Worm (Caenorhabditis elegans) whole organism, L4 larva: ENCODE results near the gene T12A7.10.

Source experiments
- D1046.2 ChIP-seq: fragments of 200-800 bp; sonication (Bioruptor generic); IDR thresholded peaks from 2 replicates; pipeline ENCODE4 v1.3.6; 2022; ENCODE audit warnings: missing genetic modification characterization, missing compliant biosample characterization
- F10B5.3 ChIP-seq: sonication (generic microtip); optimal IDR thresholded peaks from 2 replicates; lab custom pipeline; 2016; ENCODE audit warnings: mild to moderate bottlenecking, missing genetic modification characterization, missing compliant biosample characterization
- F26F4.8 ChIP-seq: fragments of 200-800 bp; sonication (Bioruptor generic); conservative IDR thresholded peaks from 2 replicates; pipeline ENCODE4 v1.3.6; 2022; ENCODE audit warnings: missing genetic modification characterization, missing compliant biosample characterization
- T20F7.1 ChIP-seq: fragments of 200-800 bp; sonication (Bioruptor generic); optimal IDR thresholded peaks from 2 replicates; lab custom pipeline; 2018; ENCODE audit warnings: mild to moderate bottlenecking, missing genetic modification characterization, missing compliant biosample characterization
- aha-1 ChIP-seq: fragments of 150-350 bp; peaks from one replicate; lab custom pipeline; 2014; ENCODE audit warnings: missing biosample characterization, missing genetic modification characterization
- aly-2 ChIP-seq: sonication (generic microtip); optimal IDR thresholded peaks from 2 replicates; lab custom pipeline; 2018; ENCODE audit warnings: missing biosample characterization, missing genetic modification characterization
- ama-1 ChIP-seq: fragments of 150-350 bp; optimal IDR thresholded peaks from 2 replicates; lab custom pipeline; 2014; ENCODE audit warnings: inconsistent platforms, mixed read lengths
- arid-1 ChIP-seq: fragments of 200-800 bp; sonication (Bioruptor generic); conservative IDR thresholded peaks from 2 replicates; pipeline ENCODE4 v1.3.6; 2022; ENCODE audit warnings: missing genetic modification reagents, missing genetic modification characterization, missing compliant biosample characterization
- attf-4 ChIP-seq: sonication (generic microtip); optimal IDR thresholded peaks from 3 replicates; lab custom pipeline; 2017; ENCODE audit warnings: missing biosample characterization, missing genetic modification characterization
- ceh-28 ChIP-seq: fragments of 150-350 bp; optimal IDR thresholded peaks from 2 replicates; lab custom pipeline; 2014; ENCODE audit warnings: missing biosample characterization, missing genetic modification reagents, missing genetic modification characterization
- ceh-32 ChIP-seq: sonication (generic microtip); optimal IDR thresholded peaks from 2 replicates; lab custom pipeline; 2016; ENCODE audit warnings: mild to moderate bottlenecking, missing genetic modification characterization, missing compliant biosample characterization; ENCODE audit not compliant: poor library complexity
- ceh-44 ChIP-seq: fragments of 200-800 bp; sonication (Bioruptor generic); IDR thresholded peaks from 2 replicates; pipeline ENCODE4 v1.3.6; 2022; ENCODE audit warnings: missing genetic modification reagents, missing genetic modification characterization, missing compliant biosample characterization
- ceh-62 ChIP-seq: sonication (generic microtip); optimal IDR thresholded peaks from 2 replicates; lab custom pipeline; 2017; ENCODE audit warnings: missing biosample characterization, missing genetic modification characterization
- daf-19 ChIP-seq: fragments of 200-800 bp; sonication (Bioruptor generic); conservative IDR thresholded peaks from 2 replicates; pipeline ENCODE4 v1.3.6; 2022; ENCODE audit warnings: missing genetic modification characterization, missing compliant biosample characterization
- dmd-8 ChIP-seq: fragments of 200-800 bp; sonication (Bioruptor generic); IDR thresholded peaks from 2 replicates; pipeline ENCODE4 v1.3.6; 2022; ENCODE audit warnings: missing genetic modification characterization, missing compliant biosample characterization
- dmd-9 ChIP-seq: fragments of 200-800 bp; sonication (Bioruptor generic); IDR thresholded peaks from 2 replicates; pipeline ENCODE4 v1.3.6; 2022; ENCODE audit warnings: missing genetic modification reagents, missing genetic modification characterization, missing compliant biosample characterization
- dve-1 ChIP-seq: sonication (generic microtip); optimal IDR thresholded peaks from 2 replicates; lab custom pipeline; 2017; ENCODE audit warnings: antibody characterized with exemption, mild to moderate bottlenecking, missing genetic modification characterization, missing compliant biosample characterization; ENCODE audit not compliant: insufficient read depth
- gei-8 ChIP-seq: fragments of 200-800 bp; sonication (Bioruptor generic); optimal IDR thresholded peaks from 2 replicates; lab custom pipeline; 2018; ENCODE audit warnings: mild to moderate bottlenecking, missing genetic modification characterization, missing compliant biosample characterization
- hmg-1.1 ChIP-seq: fragments of 200-800 bp; sonication (Bioruptor generic); IDR thresholded peaks from 2 replicates; pipeline ENCODE4 v1.3.6; 2022; ENCODE audit warnings: missing genetic modification reagents, missing genetic modification characterization, missing compliant biosample characterization
- jun-1 ChIP-seq: fragments of 150-350 bp; optimal IDR thresholded peaks from 2 replicates; lab custom pipeline; 2014; ENCODE audit warnings: missing biosample characterization, missing genetic modification reagents, missing genetic modification characterization
- lim-7 ChIP-seq: fragments of 200-800 bp; sonication (Bioruptor generic); IDR thresholded peaks from 2 replicates; pipeline ENCODE4 v1.3.6; 2022; ENCODE audit warnings: missing genetic modification characterization, missing compliant biosample characterization
- lin-1 ChIP-seq: fragments of 200-800 bp; sonication (Bioruptor generic); IDR thresholded peaks from 2 replicates; pipeline ENCODE4 v1.3.6; 2022; ENCODE audit warnings: missing genetic modification reagents, missing genetic modification characterization, missing compliant biosample characterization
- lin-15B ChIP-seq: fragments of 150-350 bp; sonication (generic microtip); optimal IDR thresholded peaks from 3 replicates; lab custom pipeline; 2014; ENCODE audit warnings: missing biosample characterization, missing genetic modification characterization
- lin-38 ChIP-seq: fragments of 200-800 bp; sonication (Bioruptor generic); IDR thresholded peaks from 2 replicates; pipeline ENCODE4 v1.3.6; 2022; ENCODE audit warnings: missing genetic modification reagents, missing genetic modification characterization, missing compliant biosample characterization
- lin-39 ChIP-seq: fragments of 150-350 bp; optimal IDR thresholded peaks from 2 replicates; lab custom pipeline; 2014; ENCODE audit warnings: missing biosample characterization, missing genetic modification reagents, missing genetic modification characterization
- mdl-1 ChIP-seq, 2 experiments: fragments of 150-350 bp in 1 of 2; sonication (generic microtip) in 1 of 2; optimal IDR thresholded peaks; 2 replicates each; lab custom pipeline; 2014 to 2017; ENCODE audit warnings: missing biosample characterization in 2 of 2, missing genetic modification characterization in 2 of 2
- mdt-29 ChIP-seq: fragments of 200-800 bp; sonication (Bioruptor generic); IDR thresholded peaks from 2 replicates; pipeline ENCODE4 v1.3.6; 2022; ENCODE audit warnings: missing genetic modification reagents, missing genetic modification characterization, missing compliant biosample characterization
- mep-1 ChIP-seq: fragments of 150-350 bp; sonication (generic microtip); optimal IDR thresholded peaks from 3 replicates; lab custom pipeline; 2014; ENCODE audit warnings: missing biosample characterization, missing genetic modification characterization
- mxl-2 ChIP-seq: fragments of 200-800 bp; sonication (Bioruptor generic); conservative IDR thresholded peaks from 2 replicates; pipeline ENCODE4 v1.3.6; 2022; ENCODE audit warnings: missing genetic modification reagents, missing genetic modification characterization, missing compliant biosample characterization
- nhr-10 ChIP-seq: fragments of 150-350 bp; optimal IDR thresholded peaks from 2 replicates; lab custom pipeline; 2014; ENCODE audit warnings: missing biosample characterization, missing genetic modification characterization
- nhr-111 ChIP-seq: fragments of 200-800 bp; sonication (Bioruptor generic); optimal IDR thresholded peaks from 2 replicates; lab custom pipeline; 2018; ENCODE audit warnings: mild to moderate bottlenecking, missing genetic modification characterization, missing compliant biosample characterization
- nhr-41 ChIP-seq: fragments of 200-800 bp; sonication (Bioruptor generic); IDR thresholded peaks from 2 replicates; pipeline ENCODE4 v1.3.6; 2022; ENCODE audit warnings: missing genetic modification reagents, missing genetic modification characterization, missing compliant biosample characterization
- nhr-48 ChIP-seq: sonication (generic microtip); optimal IDR thresholded peaks from 2 replicates; lab custom pipeline; 2016; ENCODE audit warnings: mild to moderate bottlenecking, missing genetic modification characterization, missing compliant biosample characterization
- pha-4 ChIP-seq, 2 experiments: fragments of 150-350 bp in 1 of 2; fragments of 200-800 bp in 1 of 2; sonication (Bioruptor generic) in 1 of 2; IDR thresholded peaks in 1 of 2; optimal IDR thresholded peaks in 1 of 2; 2 replicates each; pipeline versions ENCODE4 v1.3.6 to Lab custom; 2014 to 2022; ENCODE audit warnings: missing genetic modification characterization in 2 of 2, missing genetic modification reagents in 2 of 2, missing biosample characterization in 1 of 2, missing compliant biosample characterization in 1 of 2
- rbr-2 ChIP-seq: sonication (generic microtip); optimal IDR thresholded peaks from 2 replicates; lab custom pipeline; 2016; ENCODE audit warnings: missing genotype, missing genetic modification characterization, missing compliant biosample characterization
- saeg-2 ChIP-seq: fragments of 200-800 bp; sonication (Bioruptor generic); IDR thresholded peaks from 2 replicates; pipeline ENCODE4 v1.3.6; 2022; ENCODE audit warnings: missing genetic modification reagents, missing genetic modification characterization, missing compliant biosample characterization
- sdz-12 ChIP-seq: fragments of 200-800 bp; sonication (Bioruptor generic); optimal IDR thresholded peaks from 2 replicates; lab custom pipeline; 2018; ENCODE audit warnings: mild to moderate bottlenecking, missing genetic modification characterization, missing compliant biosample characterization
- skn-1 ChIP-seq: fragments of 150-350 bp; optimal IDR thresholded peaks from 2 replicates; lab custom pipeline; 2014; ENCODE audit warnings: missing biosample characterization, missing genetic modification characterization
- spr-3 ChIP-seq: fragments of 200-800 bp; sonication (Bioruptor generic); optimal IDR thresholded peaks from 2 replicates; lab custom pipeline; 2018; ENCODE audit warnings: mild to moderate bottlenecking, missing genetic modification characterization, missing compliant biosample characterization
- tra-1 ChIP-seq: fragments of 200-800 bp; sonication (Bioruptor generic); IDR thresholded peaks from 2 replicates; pipeline ENCODE4 v1.3.6; 2022; ENCODE audit warnings: missing genetic modification reagents, missing genetic modification characterization, missing compliant biosample characterization
- unc-39 ChIP-seq: sonication (generic microtip); optimal IDR thresholded peaks from 2 replicates; lab custom pipeline; 2017; ENCODE audit warnings: missing biosample characterization, missing genetic modification characterization
- zfp-3 ChIP-seq: fragments of 200-800 bp; sonication (Bioruptor generic); conservative IDR thresholded peaks from 2 replicates; pipeline ENCODE4 v1.3.6; 2022; ENCODE audit warnings: missing genetic modification reagents, missing genetic modification characterization, missing compliant biosample characterization
- ztf-11 ChIP-seq: fragments of 150-350 bp; optimal IDR thresholded peaks from 2 replicates; lab custom pipeline; 2014; ENCODE audit warnings: missing biosample characterization, missing genetic modification characterization

The T12A7.10 gene

ce11 chrIV:11755003-11755402 lies at the start of gene T12A7.10:
T12A7.10 (minus strand) TSS chrIV:11755103.
- TF ChIP-seq mdt-29 (GFP tag; lab: Robert Waterston, UW), result no peak
- peak; percentile 56 for TF ChIP-seq aha-1 (tag; lab: Kevin White, UChicago)

DNA sequence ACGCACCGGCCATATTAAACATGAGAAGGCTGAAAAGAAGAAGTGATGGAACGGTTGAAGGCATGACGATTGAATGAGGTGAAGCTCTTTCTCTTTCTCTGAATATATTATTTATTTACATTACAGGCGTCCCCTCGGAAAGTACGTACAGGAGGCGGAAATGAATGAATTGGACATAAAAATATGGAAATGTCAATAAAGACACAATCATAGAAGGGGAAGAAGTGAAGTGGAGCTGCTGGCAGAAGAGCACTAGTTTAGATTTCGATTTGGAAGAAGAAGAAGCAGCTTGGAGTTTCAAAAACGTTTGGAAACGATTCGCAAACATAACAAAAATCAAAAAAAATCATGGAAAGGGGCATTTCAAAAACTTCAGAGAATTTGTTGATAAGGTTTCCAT lies 49.1 kb upstream of the T12A7.10 start, which contains the start of gene H01G02.1:
H01G02.1 (minus strand) TSS at position 101 of the 400 bp plus-strand sequence.
- TF ChIP-seq F26F4.8, result no peak
- no peak for TF ChIP-seq ztf-11 (tag; lab: Kevin White, UChicago)
- TF ChIP-seq tra-1 (GFP tag; lab: Robert Waterston, UW), result no peak
- no peak for TF ChIP-seq lim-7 (GFP tag; lab: Robert Waterston, UW)
- no peak for TF ChIP-seq sdz-12
- no peak for TF ChIP-seq ceh-32 (tag; lab: Kevin White, UChicago)
- TF ChIP-seq aha-1 (tag; lab: Kevin White, UChicago), result no peak
- no peak for TF ChIP-seq skn-1
- TF ChIP-seq nhr-10 (tag; lab: Kevin White, UChicago), result no peak
- TF ChIP-seq lin-38, result no peak
- no peak for TF ChIP-seq D1046.2 (GFP tag; lab: Robert Waterston, UW)
- no peak for TF ChIP-seq hmg-1.1 (GFP tag; lab: Robert Waterston, UW)
- no peak for TF ChIP-seq T20F7.1
- TF ChIP-seq ceh-44, result no peak
- TF ChIP-seq lin-1, result no peak
- no peak for TF ChIP-seq attf-4 (tag; lab: Kevin White, UChicago)
- TF ChIP-seq lin-39 (tag; lab: Kevin White, UChicago), result no peak
- no peak for TF ChIP-seq ceh-28 (tag; lab: Kevin White, UChicago)
- no peak for TF ChIP-seq pha-4 (GFP tag; IDR thresholded peaks at IDR 0.05; lab: Robert Waterston, UW)
- TF ChIP-seq pha-4 (tag; optimal IDR thresholded peaks at IDR 0.05; lab: Kevin White, UChicago), result no peak
- TF ChIP-seq spr-3 (GFP tag; lab: Kevin White, UChicago), result no peak
- TF ChIP-seq, all 104 proteins: peak for 0

- TF ChIP-seq nhr-41 (GFP tag; lab: Robert Waterston, UW) (no peak), zfp-3 (GFP tag; lab: Robert Waterston, UW) (no peak), lin-1 (no peak), ceh-32 (tag; lab: Kevin White, UChicago) (no peak), rbr-2 (tag; lab: Kevin White, UChicago) (no peak), D1046.2 (GFP tag; lab: Robert Waterston, UW) (no peak), aly-2 (tag; lab: Kevin White, UChicago) (no peak), dmd-8 (GFP tag; lab: Robert Waterston, UW) (no peak), mdl-1 (tag; optimal IDR thresholded peaks at IDR 0.05; lab: Kevin White, UChicago) (no peak), dve-1 (tag; lab: Kevin White, UChicago) (no peak), nhr-111 (no peak)
Measured at ce11 chrIV:11803044-11803443, 48.1 kb upstream of the T12A7.10 start, which contains the start of gene H01G02.4. H01G02.4 (minus strand) TSS chrIV:11803144.

DNA sequence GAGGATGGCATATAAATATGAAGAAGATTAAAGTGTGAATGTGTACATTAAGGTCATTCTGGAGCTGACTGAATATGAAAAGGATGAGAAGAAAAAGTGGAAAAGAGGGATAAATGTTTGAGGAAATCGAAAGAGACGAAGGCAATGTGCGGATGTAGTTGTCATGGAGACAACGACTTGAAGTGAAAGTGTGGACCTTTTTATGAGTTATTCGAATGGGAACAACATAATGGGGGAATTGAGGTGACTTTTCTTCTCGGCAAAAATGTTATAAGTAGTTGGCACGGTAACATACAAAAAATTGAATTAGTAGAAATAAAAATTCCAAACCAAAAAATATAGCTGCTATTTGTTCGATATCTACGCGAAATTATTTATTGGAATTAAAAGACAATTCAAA lies 46.2 kb upstream of the T12A7.10 start, which contains the start of gene dyf-18:
dyf-18 (minus strand) TSS at position 101 of the 400 bp plus-strand sequence.
- TF ChIP-seq F10B5.3 (tag; lab: Kevin White, UChicago) (no peak), unc-39 (no peak), ztf-11 (tag; lab: Kevin White, UChicago) (no peak), lin-15B (tag; lab: Kevin White, UChicago) (no peak), mxl-2 (GFP tag; lab: Robert Waterston, UW) (no peak), daf-19 (GFP tag; lab: Robert Waterston, UW) (no peak), dmd-9 (no peak), saeg-2 (GFP tag; lab: Robert Waterston, UW) (no peak), gei-8 (GFP tag; lab: Kevin White, UChicago) (no peak), ama-1 (lab: Kevin White, UChicago) (no peak), arid-1 (GFP tag; lab: Robert Waterston, UW) (no peak), nhr-48 (no peak), ceh-62 (no peak), lin-1 (no peak), jun-1 (tag; lab: Kevin White, UChicago) (no peak), mep-1 (no peak), dmd-8 (GFP tag; lab: Robert Waterston, UW) (no peak), spr-3 (GFP tag; lab: Kevin White, UChicago) (no peak)
